Fruit fly (Drosophila melanogaster) whole organism: ENCODE data around the gene CG31064.
A peak's percentile ranks its signal among the peaks of the same experiment; 100 is the strongest.

ENCODE experiments used
- CG8478 ChIP-seq: fragments of >200 bp; optimal IDR thresholded peaks from 2 replicates; lab custom pipeline; 2018; ENCODE audit warnings: inconsistent platforms
- Dll ChIP-seq: fragments of >200 bp; optimal IDR thresholded peaks from 2 replicates; lab custom pipeline; 2017
- EcR ChIP-seq, 2 experiments: fragments of >200 bp; optimal IDR thresholded peaks; 2 replicates each; lab custom pipeline; 2017; ENCODE audit warnings: missing biosample characterization in 2 of 2, missing genetic modification characterization in 2 of 2, missing genetic modification reagents in 2 of 2
- pan ChIP-seq: fragments of >200 bp; optimal IDR thresholded peaks from 2 replicates; lab custom pipeline; 2017
- psq ChIP-seq: fragments of >200 bp; optimal IDR thresholded peaks from 2 replicates; lab custom pipeline; 2017
- usp ChIP-seq: fragments of >200 bp; optimal IDR thresholded peaks from 2 replicates; lab custom pipeline; 2017; ENCODE audit warnings: missing biosample characterization, missing genetic modification characterization, mixed read lengths

The CG31064 gene

dm6 chr3R:27201538-27202281, 37.2 kb downstream of the CG31064 start:
- no peak for TF ChIP-seq CG8478 (lab: Kevin White, UChicago)
- no peak for TF ChIP-seq pan (lab: Kevin White, UChicago)
- TF ChIP-seq Dll (lab: Kevin White, UChicago): peak; percentile 41
- no peak for TF ChIP-seq psq
- no peak for TF ChIP-seq usp (GFP tag; lab: Kevin White, UChicago)
- TF ChIP-seq EcR (GFP tag; optimal IDR thresholded peaks at IDR 0.05; lab: Kevin White, UChicago): no peak

- TF ChIP-seq EcR (GFP tag; optimal IDR thresholded peaks at IDR 0.05; lab: Kevin White, UChicago) (no peak), Dll (lab: Kevin White, UChicago) (no peak), CG8478 (lab: Kevin White, UChicago) (no peak), pan (lab: Kevin White, UChicago) (no peak)
Measured at dm6 chr3R:27198883-27199780, 39.8 kb downstream of the CG31064 start.

- TF ChIP-seq usp (GFP tag; lab: Kevin White, UChicago): no peak
- TF ChIP-seq EcR (GFP tag; optimal IDR thresholded peaks at IDR 0.05; lab: Kevin White, UChicago): no peak
- TF ChIP-seq psq: no peak
- TF ChIP-seq Dll (lab: Kevin White, UChicago): no peak
- TF ChIP-seq CG8478 (lab: Kevin White, UChicago): no peak
- TF ChIP-seq pan (lab: Kevin White, UChicago): no peak
Measured at dm6 chr3R:27197581-27197980, 41.3 kb downstream of the CG31064 start.

dm6 chr3R:27196866-27197265, 42.0 kb downstream of the CG31064 start:
- TF ChIP-seq pan (lab: Kevin White, UChicago) (no peak), EcR (GFP tag; optimal IDR thresholded peaks at IDR 0.05; lab: Kevin White, UChicago) (no peak), usp (GFP tag; lab: Kevin White, UChicago) (no peak), Dll (lab: Kevin White, UChicago) (no peak), psq (no peak), CG8478 (lab: Kevin White, UChicago) (no peak)

- TF ChIP-seq EcR (GFP tag; optimal IDR thresholded peaks at IDR 0.05; lab: Kevin White, UChicago) (no peak), CG8478 (lab: Kevin White, UChicago) (no peak), usp (GFP tag; lab: Kevin White, UChicago) (no peak), Dll (lab: Kevin White, UChicago) (peak; percentile 30), pan (lab: Kevin White, UChicago) (no peak), psq (no peak)
Measured at dm6 chr3R:27194106-27194505, 44.8 kb downstream of the CG31064 start, which contains the start of gene Ser. Gene Ser, minus strand, starts transcription at chr3R:27194267.

- no peak for TF ChIP-seq EcR (GFP tag; optimal IDR thresholded peaks at IDR 0.05; lab: Kevin White, UChicago)
Measured at dm6 chr3R:27193079-27193478, 45.8 kb downstream of the CG31064 start.

- no peak for TF ChIP-seq EcR (GFP tag; optimal IDR thresholded peaks at IDR 0.05; lab: Kevin White, UChicago)
- no peak for TF ChIP-seq usp (GFP tag; lab: Kevin White, UChicago)
- no peak for TF ChIP-seq pan (lab: Kevin White, UChicago)
- no peak for TF ChIP-seq Dll (lab: Kevin White, UChicago)
- TF ChIP-seq psq: no peak
- TF ChIP-seq CG8478 (lab: Kevin White, UChicago): no peak
Measured at dm6 chr3R:27186849-27187248, 52.0 kb downstream of the CG31064 start.

- TF ChIP-seq usp (GFP tag; lab: Kevin White, UChicago) (no peak), CG8478 (lab: Kevin White, UChicago) (no peak), EcR (GFP tag; optimal IDR thresholded peaks at IDR 0.05; lab: Kevin White, UChicago) (no peak), Dll (lab: Kevin White, UChicago) (no peak), psq (no peak), pan (lab: Kevin White, UChicago) (no peak)
Measured at dm6 chr3R:27185933-27186571, 52.8 kb downstream of the CG31064 start.

- no peak for TF ChIP-seq pan (lab: Kevin White, UChicago)
- no peak for TF ChIP-seq Dll (lab: Kevin White, UChicago)
- no peak for TF ChIP-seq psq
- no peak for TF ChIP-seq CG8478 (lab: Kevin White, UChicago)
- TF ChIP-seq EcR (GFP tag; optimal IDR thresholded peaks at IDR 0.05; lab: Kevin White, UChicago): no peak
- TF ChIP-seq usp (GFP tag; lab: Kevin White, UChicago): no peak
Measured at dm6 chr3R:27181074-27181473, 57.8 kb downstream of the CG31064 start.
